Worm (Caenorhabditis elegans): Measurements from ENCODE around the gene gcy-20.

DNA sequence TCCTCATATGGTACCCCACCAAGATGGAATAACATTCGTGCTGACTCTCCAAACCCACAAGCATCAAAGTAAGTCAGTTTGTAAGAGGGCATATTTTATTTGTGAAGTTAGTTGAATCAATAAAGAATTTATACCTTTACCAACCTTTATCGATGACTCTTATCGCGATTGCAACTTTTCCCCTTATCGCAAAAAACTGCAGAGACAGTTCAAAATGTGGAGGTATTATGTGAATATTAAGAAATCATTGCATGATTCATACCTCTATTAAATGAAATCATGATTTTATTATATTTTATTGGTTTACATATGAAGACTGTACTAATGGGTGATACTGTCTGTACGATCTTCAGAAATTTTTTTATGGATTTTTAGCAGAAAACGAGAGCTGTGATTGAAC is 21.4 kb downstream of the gcy-20 start, which contains the start of gene gst-22:
- TF ChIP-seq daf-12 (tag; optimal IDR thresholded peaks at IDR 0.05) (no peak), elt-3 (tag; optimal IDR thresholded peaks at IDR 0.05) (no peak), ztf-11 (tag; optimal IDR thresholded peaks at IDR 0.05) (no peak), egl-5 (tag; optimal IDR thresholded peaks at IDR 0.05) (no peak), lin-15B (tag; optimal IDR thresholded peaks at IDR 0.05) (no peak), nhr-11 (tag; optimal IDR thresholded peaks at IDR 0.05) (no peak), nhr-25 (tag; optimal IDR thresholded peaks at IDR 0.05) (no peak), nhr-12 (tag; optimal IDR thresholded peaks at IDR 0.05) (no peak)

All from whole organism, L3 larva.